Worm (Caenorhabditis elegans) whole organism, L2 larva: ENCODE data around the gene F19B2.5.

Source experiments
- C34F6.9 ChIP-seq: fragments of 150-350 bp; optimal IDR thresholded peaks from 2 replicates; lab custom pipeline; 2014; ENCODE audit warnings: missing biosample characterization, missing genetic modification characterization
- F13H6.1 ChIP-seq: sonication (generic microtip); optimal IDR thresholded peaks from 2 replicates; lab custom pipeline; 2016; ENCODE audit warnings: missing genetic modification characterization, missing compliant biosample characterization
- Y55F3AM.14 ChIP-seq: fragments of 200-800 bp; sonication (Bioruptor generic); optimal IDR thresholded peaks from 2 replicates; lab custom pipeline; 2018; ENCODE audit warnings: mild to moderate bottlenecking, missing genetic modification characterization, missing compliant biosample characterization
- ZK546.5 ChIP-seq: sonication (generic microtip); optimal IDR thresholded peaks from 2 replicates; lab custom pipeline; 2017; ENCODE audit warnings: missing biosample characterization, missing genetic modification characterization
- alr-1 ChIP-seq: fragments of 150-350 bp; optimal IDR thresholded peaks from 2 replicates; lab custom pipeline; 2014; ENCODE audit warnings: missing biosample characterization, missing genetic modification characterization
- aly-2 ChIP-seq: fragments of 150-350 bp; optimal IDR thresholded peaks from 2 replicates; lab custom pipeline; 2014; ENCODE audit warnings: missing biosample characterization, missing genetic modification characterization
- ama-1 ChIP-seq: fragments of 150-350 bp; optimal IDR thresholded peaks from 2 replicates; lab custom pipeline; 2018; ENCODE audit warnings: inconsistent platforms
- ceh-82 ChIP-seq: fragments of 150-350 bp; optimal IDR thresholded peaks from 2 replicates; lab custom pipeline; 2014; ENCODE audit warnings: missing biosample characterization, missing genetic modification characterization
- crh-2 ChIP-seq: sonication (generic microtip); optimal IDR thresholded peaks from 2 replicates; lab custom pipeline; 2017; ENCODE audit warnings: missing biosample characterization, missing genetic modification characterization
- dmd-4 ChIP-seq: sonication (generic microtip); optimal IDR thresholded peaks from 2 replicates; lab custom pipeline; 2017; ENCODE audit warnings: missing biosample characterization, missing genetic modification characterization
- fos-1 ChIP-seq: fragments of 150-350 bp; optimal IDR thresholded peaks from 2 replicates; lab custom pipeline; 2014; ENCODE audit warnings: missing biosample characterization, missing genetic modification characterization
- gmeb-1 ChIP-seq: fragments of 150-350 bp; optimal IDR thresholded peaks from 2 replicates; lab custom pipeline; 2014; ENCODE audit warnings: missing biosample characterization, missing genetic modification characterization
- lin-11 ChIP-seq: fragments of 150-350 bp; sonication (generic microtip); optimal IDR thresholded peaks from 2 replicates; lab custom pipeline; 2014; ENCODE audit warnings: missing biosample characterization, missing genetic modification characterization, inconsistent platforms, mixed read lengths
- lin-13 ChIP-seq: fragments of 150-350 bp; optimal IDR thresholded peaks from 2 replicates; lab custom pipeline; 2014; ENCODE audit warnings: missing biosample characterization, missing genetic modification reagents, missing genetic modification characterization
- lin-39 ChIP-seq: fragments of 150-350 bp; optimal IDR thresholded peaks from 2 replicates; lab custom pipeline; 2014; ENCODE audit warnings: missing biosample characterization, missing genetic modification reagents, missing genetic modification characterization
- mab-5 ChIP-seq: fragments of 150-350 bp; optimal IDR thresholded peaks from 2 replicates; lab custom pipeline; 2014; ENCODE audit warnings: missing biosample characterization, missing genetic modification characterization
- nhr-10 ChIP-seq: sonication (generic microtip); optimal IDR thresholded peaks from 2 replicates; lab custom pipeline; 2017; ENCODE audit warnings: missing biosample characterization, missing genetic modification characterization
- nhr-12 ChIP-seq: fragments of 150-350 bp; optimal IDR thresholded peaks from 2 replicates; lab custom pipeline; 2014; ENCODE audit warnings: missing biosample characterization, missing genetic modification characterization
- nhr-21 ChIP-seq: fragments of 150-350 bp; optimal IDR thresholded peaks from 2 replicates; lab custom pipeline; 2014; ENCODE audit warnings: missing biosample characterization, missing genetic modification characterization
- nhr-6 ChIP-seq: fragments of 150-350 bp; optimal IDR thresholded peaks from 2 replicates; lab custom pipeline; 2014; ENCODE audit warnings: missing biosample characterization, missing genetic modification characterization
- nhr-77 ChIP-seq: fragments of 150-350 bp; optimal IDR thresholded peaks from 2 replicates; lab custom pipeline; 2014; ENCODE audit warnings: missing biosample characterization, missing genetic modification characterization
- peb-1 ChIP-seq: fragments of 150-350 bp; optimal IDR thresholded peaks from 2 replicates; lab custom pipeline; 2014; ENCODE audit warnings: missing biosample characterization, missing genetic modification characterization
- skn-1 ChIP-seq: sonication (generic microtip); optimal IDR thresholded peaks from 2 replicates; lab custom pipeline; 2017; ENCODE audit warnings: missing biosample characterization, missing genetic modification characterization
- sma-3 ChIP-seq: sonication (generic microtip); optimal IDR thresholded peaks from 2 replicates; lab custom pipeline; 2016; ENCODE audit warnings: missing genetic modification reagents, missing genetic modification characterization, missing compliant biosample characterization
- sma-9 ChIP-seq, 2 experiments: fragments of 150-350 bp in 1 of 2; sonication (generic microtip) in 1 of 2; optimal IDR thresholded peaks; 2 replicates each; lab custom pipeline; 2014 to 2016; ENCODE audit warnings: missing genetic modification characterization in 2 of 2, mild to moderate bottlenecking in 1 of 2, missing biosample characterization in 1 of 2, missing compliant biosample characterization in 1 of 2, missing genetic modification reagents in 1 of 2, moderate library complexity in 1 of 2
- snpc-4 ChIP-seq: fragments of 150-350 bp; optimal IDR thresholded peaks from 2 replicates; lab custom pipeline; 2014; ENCODE audit warnings: missing biosample characterization, missing genetic modification characterization
- unc-55 ChIP-seq: fragments of 150-350 bp; sonication (generic microtip); optimal IDR thresholded peaks from 3 replicates; lab custom pipeline; 2014; ENCODE audit warnings: missing biosample characterization, missing genetic modification reagents, missing genetic modification characterization
- unc-62 ChIP-seq: fragments of 150-350 bp; optimal IDR thresholded peaks from 2 replicates; lab custom pipeline; 2014; ENCODE audit warnings: missing biosample characterization, missing genetic modification reagents, missing genetic modification characterization
- zag-1 ChIP-seq: fragments of 150-350 bp; optimal IDR thresholded peaks from 2 replicates; lab custom pipeline; 2014; ENCODE audit warnings: missing biosample characterization, missing genetic modification characterization
- ztf-1 ChIP-seq: fragments of 200-800 bp; sonication (Bioruptor generic); conservative IDR thresholded peaks from 2 replicates; pipeline ENCODE4 v1.3.6; 2022; ENCODE audit warnings: missing genetic modification characterization, missing compliant biosample characterization
- ztf-4 ChIP-seq: fragments of 150-350 bp; optimal IDR thresholded peaks from 2 replicates; lab custom pipeline; 2014; ENCODE audit warnings: missing biosample characterization, missing genetic modification characterization

Gene F19B2.5

DNA sequence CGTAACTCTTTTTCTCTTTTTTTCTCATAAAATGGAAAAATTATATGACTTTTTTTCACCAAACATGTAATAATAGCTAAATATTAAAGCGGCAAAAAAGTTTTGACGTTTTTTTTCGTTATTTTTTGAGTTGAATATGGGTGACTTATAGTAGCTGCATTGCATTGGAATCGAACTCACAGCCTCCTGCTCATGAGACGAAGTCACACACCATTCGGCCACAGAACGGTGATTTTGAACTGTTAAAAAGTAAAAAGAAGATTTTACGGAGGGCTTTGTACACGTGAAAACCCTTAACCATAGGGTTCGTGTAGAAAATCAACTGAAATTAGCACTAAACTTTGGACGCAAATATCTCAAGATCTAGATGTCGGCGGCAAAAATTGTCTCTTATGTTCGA, 12.1 kb downstream of the F19B2.5 start:
- TF ChIP-seq sma-3 (GFP tag; lab: Kevin White, UChicago) = no peak
- no peak for TF ChIP-seq F13H6.1 (tag; lab: Kevin White, UChicago)
- no peak for TF ChIP-seq nhr-10
- TF ChIP-seq ceh-82 = no peak
- TF ChIP-seq lin-39 = no peak
- no peak for TF ChIP-seq ztf-1 (GFP tag; lab: Robert Waterston, UW)
- TF ChIP-seq, all 48 proteins: peak for 0

DNA sequence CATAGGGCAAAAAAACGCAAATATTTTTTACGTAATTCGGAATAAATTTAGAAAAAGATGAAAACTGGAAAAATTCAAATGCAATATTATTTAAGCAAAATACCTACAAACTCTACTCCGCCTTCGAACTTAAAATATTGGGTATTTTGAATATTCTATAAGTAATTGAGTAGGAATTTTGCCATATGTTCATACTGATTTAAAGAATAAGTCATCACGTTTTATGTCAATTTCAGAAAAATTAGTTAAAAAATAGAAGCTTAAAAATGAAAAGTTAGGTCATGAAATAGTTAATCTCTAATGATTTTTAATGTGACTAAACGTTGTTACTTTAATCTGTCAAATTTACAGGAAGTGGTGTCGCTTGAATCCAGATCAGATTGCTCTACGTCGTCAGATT, 12.5 kb downstream of the F19B2.5 start, which contains the start of gene F19B2.7:
Gene F19B2.7, plus strand, starts transcription at position 301 of the 400 bp plus-strand sequence.
- no peak for TF ChIP-seq mab-5
- TF ChIP-seq fos-1 (tag; lab: Kevin White, UChicago) = no peak
- no peak for TF ChIP-seq sma-9 (GFP tag; optimal IDR thresholded peaks at IDR 0.05; lab: Kevin White, UChicago)
- TF ChIP-seq sma-9 (tag; optimal IDR thresholded peaks at IDR 0.05; lab: Kevin White, UChicago) = no peak
- no peak for TF ChIP-seq aly-2 (tag; lab: Kevin White, UChicago)
- no peak for TF ChIP-seq sma-3 (GFP tag; lab: Kevin White, UChicago)
- TF ChIP-seq nhr-10 = no peak
- TF ChIP-seq unc-62 (GFP tag; lab: Kevin White, UChicago) = no peak
- no peak for TF ChIP-seq dmd-4 (tag; lab: Kevin White, UChicago)
- TF ChIP-seq ztf-4 (tag; lab: Kevin White, UChicago) = no peak
- no peak for TF ChIP-seq alr-1 (tag; lab: Kevin White, UChicago)

DNA sequence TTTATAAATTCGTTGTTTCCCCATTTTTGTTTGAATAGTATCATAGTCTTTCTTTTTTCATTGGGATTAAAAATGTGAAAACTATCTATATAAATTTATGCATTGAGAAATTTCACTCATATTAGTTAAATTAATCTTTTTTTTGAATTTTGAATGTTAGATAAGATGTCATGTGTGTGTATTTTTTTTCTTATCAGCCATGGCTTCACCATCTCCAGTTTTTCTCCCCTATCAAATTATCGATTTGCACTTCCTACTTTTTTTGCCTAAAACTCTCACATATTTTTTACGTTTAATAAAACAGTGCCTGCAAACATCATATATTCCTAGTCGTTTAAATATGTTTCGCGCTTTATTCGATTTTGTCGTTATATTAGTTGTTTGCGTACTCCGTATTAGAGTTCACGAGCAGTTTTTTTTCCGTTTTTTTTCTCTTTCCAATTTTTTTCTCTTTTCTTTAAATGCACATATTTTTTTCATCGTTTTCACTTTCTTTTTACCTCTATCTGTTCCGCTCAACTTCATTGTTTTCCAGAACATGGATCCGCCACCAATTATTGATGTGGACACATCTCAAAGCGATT, 16.2 kb downstream of the F19B2.5 start, which contains the start of gene Y113G7A.13:
Gene Y113G7A.13, plus strand, starts transcription at position 534 of the 584 bp plus-strand sequence.
- TF ChIP-seq ama-1 (no peak), fos-1 (tag; lab: Kevin White, UChicago) (peak; percentile 75), ztf-1 (GFP tag; lab: Robert Waterston, UW) (no peak), gmeb-1 (peak; percentile 35)

DNA sequence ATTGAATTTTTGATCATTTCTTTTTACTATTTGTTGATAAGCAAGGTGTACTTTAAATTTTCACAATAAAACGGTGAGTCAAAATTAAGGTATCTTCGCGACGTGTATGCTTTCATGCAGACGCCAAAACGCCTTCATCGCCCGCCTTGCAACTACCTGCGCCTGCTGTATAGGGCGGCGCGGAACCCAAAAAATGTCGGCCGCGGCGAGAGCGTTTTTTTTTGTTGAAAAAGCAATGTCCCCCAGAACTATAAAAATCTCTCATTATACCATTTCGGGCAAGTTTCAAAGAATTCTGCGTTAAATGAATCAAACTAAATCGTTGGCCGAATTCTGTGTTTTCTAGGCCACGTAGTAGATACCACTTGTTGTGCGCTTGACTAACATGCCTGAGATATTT, 20.3 kb downstream of the F19B2.5 start:
- TF ChIP-seq ztf-1 (GFP tag; lab: Robert Waterston, UW) (no peak), nhr-6 (no peak), zag-1 (tag; lab: Kevin White, UChicago) (no peak), nhr-12 (tag; lab: Kevin White, UChicago) (no peak), snpc-4 (tag; lab: Kevin White, UChicago) (no peak), crh-2 (no peak), ZK546.5 (tag; lab: Kevin White, UChicago) (no peak)

DNA sequence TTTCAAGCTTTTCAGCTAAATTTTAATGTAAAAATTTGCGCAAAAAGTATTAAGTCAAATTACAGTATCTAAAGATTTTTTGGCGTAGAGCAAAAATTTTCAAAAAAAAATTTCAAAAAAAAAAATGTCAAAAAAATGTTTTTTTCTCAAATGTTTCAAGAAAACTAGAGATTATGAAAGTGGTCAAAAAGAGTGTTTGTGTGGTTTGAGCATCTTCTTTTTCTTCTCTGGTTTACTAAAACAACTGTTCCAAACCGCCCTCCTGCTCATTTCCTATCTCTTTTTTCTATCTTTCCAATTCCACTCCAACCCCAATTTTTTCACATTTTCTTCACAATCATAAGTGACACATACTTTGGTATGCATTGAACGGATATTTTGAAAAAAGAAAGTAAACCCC, 21.7 kb downstream of the F19B2.5 start, which contains the start of gene Y113G7A.12:
Gene Y113G7A.12, plus strand, starts transcription at position 301 of the 400 bp plus-strand sequence.
- TF ChIP-seq lin-13 (GFP tag; lab: Kevin White, UChicago) (no peak), lin-11 (tag; lab: Kevin White, UChicago) (no peak), Y55F3AM.14 (no peak)

DNA sequence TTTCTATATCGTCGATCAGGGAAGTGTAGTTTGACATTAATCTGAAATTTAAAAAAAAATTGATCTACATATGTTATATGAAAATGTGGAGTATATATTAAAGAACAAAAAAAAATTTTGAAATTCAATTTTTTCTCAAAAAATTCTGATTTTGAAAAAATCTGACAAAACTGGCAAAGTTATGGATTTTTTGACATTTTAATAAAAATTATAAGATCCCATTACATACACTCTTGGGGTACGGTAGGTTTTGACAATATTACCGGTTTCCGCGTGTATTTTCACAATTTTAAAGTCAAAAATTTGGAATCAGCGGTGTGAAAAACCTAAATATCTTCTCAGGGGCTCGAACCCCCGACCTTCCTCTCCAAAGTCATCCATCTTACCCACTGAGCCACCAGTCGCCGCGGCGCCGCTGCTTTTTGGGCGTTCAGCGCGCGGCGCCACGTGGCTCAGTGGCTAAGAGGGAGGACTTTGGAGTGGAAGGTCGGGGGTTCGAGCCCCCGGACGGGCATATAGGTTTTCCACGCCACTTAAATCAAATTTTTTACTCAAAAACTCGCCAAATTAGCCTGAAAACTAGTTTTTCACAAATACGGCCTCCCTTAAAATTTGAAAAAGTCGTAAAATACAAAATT, 25.4 kb downstream of the F19B2.5 start, which contains the start of gene Y113G7A.14:
Gene Y113G7A.14, minus strand, starts transcription at position 51 of the 638 bp plus-strand sequence.
- TF ChIP-seq mab-5 (no peak), unc-55 (no peak), gmeb-1 (no peak), lin-13 (GFP tag; lab: Kevin White, UChicago) (no peak), ztf-1 (GFP tag; lab: Robert Waterston, UW) (no peak), C34F6.9 (no peak), skn-1 (tag; lab: Kevin White, UChicago) (no peak), nhr-21 (tag; lab: Kevin White, UChicago) (no peak), peb-1 (tag; lab: Kevin White, UChicago) (no peak), nhr-10 (no peak), nhr-77 (no peak)
- TF ChIP-seq, all 48 proteins: peak for 0
